Fruit fly (Drosophila melanogaster): ENCODE results near the gene Cftr.

Cftr gene

dm6 chr3R:24530328-24530727 is 13.4 kb downstream of the Cftr start, which contains the start of the genes CG13623 and ana1 (continued):
- peak; percentile 47 for TF ChIP-seq inv (GFP tag; IDR thresholded peaks at IDR 0.05; ENCODE audit: partially characterized antibody)
- TF ChIP-seq Ets97D (GFP tag; optimal IDR thresholded peaks at IDR 0.05), result peak; percentile 54
- TF ChIP-seq ham (GFP tag; IDR thresholded peaks at IDR 0.05), result no peak
- TF ChIP-seq gro (GFP tag; optimal IDR thresholded peaks at IDR 0.05), result no peak
- no peak for TF ChIP-seq Doc2 (GFP tag; IDR thresholded peaks at IDR 0.05)
- TF ChIP-seq wek (GFP tag; optimal IDR thresholded peaks at IDR 0.05), result no peak
- no peak for TF ChIP-seq nerfin-2 (GFP tag; IDR thresholded peaks at IDR 0.05; ENCODE audit: partially characterized antibody)
- no peak for TF ChIP-seq salm (tag; optimal IDR thresholded peaks at IDR 0.05)
- TF ChIP-seq lmd (GFP tag; IDR thresholded peaks at IDR 0.05), result no peak
- no peak for TF ChIP-seq CG10147 (GFP tag; optimal IDR thresholded peaks at IDR 0.05)
- no peak for TF ChIP-seq PHDP (tag; optimal IDR thresholded peaks at IDR 0.05)
- no peak for TF ChIP-seq CG30020 (tag; optimal IDR thresholded peaks at IDR 0.05)
- no peak for TF ChIP-seq CG12071 (GFP tag; optimal IDR thresholded peaks at IDR 0.05)
- TF ChIP-seq pzg (GFP tag; optimal IDR thresholded peaks at IDR 0.05), result peak; percentile 79
- peak; percentile 37 for TF ChIP-seq MESR4 (GFP tag; optimal IDR thresholded peaks at IDR 0.05)
- TF ChIP-seq CG13775 (GFP tag; optimal IDR thresholded peaks at IDR 0.05), result no peak
- TF ChIP-seq Awh (GFP tag; IDR thresholded peaks at IDR 0.05), result no peak
- no peak for TF ChIP-seq peb (GFP tag; IDR thresholded peaks at IDR 0.05)
- no peak for TF ChIP-seq ATbp (GFP tag; optimal IDR thresholded peaks at IDR 0.05)
- TF ChIP-seq CG4424 (GFP tag; optimal IDR thresholded peaks at IDR 0.05), result no peak
- TF ChIP-seq Sox100B (GFP tag; optimal IDR thresholded peaks at IDR 0.05), result no peak
- TF ChIP-seq ac (GFP tag; optimal IDR thresholded peaks at IDR 0.05), result no peak
- TF ChIP-seq Taf1 (GFP tag; IDR thresholded peaks at IDR 0.05), result no peak
- no peak for TF ChIP-seq CG11093 (GFP tag; IDR thresholded peaks at IDR 0.05)
- no peak for TF ChIP-seq cato (GFP tag; optimal IDR thresholded peaks at IDR 0.05; ENCODE audit: borderline replicate concordance)
- TF ChIP-seq tll (GFP tag; optimal IDR thresholded peaks at IDR 0.05), result no peak
- TF ChIP-seq CrebB (tag; optimal IDR thresholded peaks at IDR 0.05), result no peak
- no peak for TF ChIP-seq CG11085 (GFP tag; IDR thresholded peaks at IDR 0.05)
- TF ChIP-seq hkb (optimal IDR thresholded peaks at IDR 0.05), result peak; percentile 20
- TF ChIP-seq hkb (GFP tag; IDR thresholded peaks at IDR 0.05), result no peak
- TF ChIP-seq Bteb2 (GFP tag; optimal IDR thresholded peaks at IDR 0.05), result no peak
- TF ChIP-seq CG17385 (GFP tag; optimal IDR thresholded peaks at IDR 0.05), result no peak
- no peak for TF ChIP-seq kah (GFP tag; optimal IDR thresholded peaks at IDR 0.05)
- no peak for TF ChIP-seq otp (GFP tag; IDR thresholded peaks at IDR 0.05)
- no peak for TF ChIP-seq CG14965 (GFP tag; optimal IDR thresholded peaks at IDR 0.05; ENCODE audit: borderline replicate concordance)
- TF ChIP-seq CG13894 (tag; optimal IDR thresholded peaks at IDR 0.05), result no peak
- no peak for TF ChIP-seq tap (tag; optimal IDR thresholded peaks at IDR 0.05)
- TF ChIP-seq CG4707 (GFP tag; optimal IDR thresholded peaks at IDR 0.05), result no peak
- TF ChIP-seq twi (tag; optimal IDR thresholded peaks at IDR 0.05), result no peak
- TF ChIP-seq CG2202 (tag; optimal IDR thresholded peaks at IDR 0.05), result no peak
- TF ChIP-seq stwl (tag; optimal IDR thresholded peaks at IDR 0.05), result peak; percentile 88
- TF ChIP-seq CG42726 (GFP tag; IDR thresholded peaks at IDR 0.05; ENCODE audit: partially characterized antibody), result no peak
- TF ChIP-seq CG10321 (GFP tag; IDR thresholded peaks at IDR 0.05), result no peak
- TF ChIP-seq CG1233 (GFP tag; optimal IDR thresholded peaks at IDR 0.05), result no peak
- no peak for TF ChIP-seq CG3163 (GFP tag; optimal IDR thresholded peaks at IDR 0.05)
- no peak for TF ChIP-seq E2f1 (GFP tag; IDR thresholded peaks at IDR 0.05)
- TF ChIP-seq CG8765 (GFP tag; IDR thresholded peaks at IDR 0.05), result no peak
- TF ChIP-seq slou (GFP tag; optimal IDR thresholded peaks at IDR 0.05), result no peak
- TF ChIP-seq gcm (GFP tag; optimal IDR thresholded peaks at IDR 0.05), result no peak
- TF ChIP-seq CG32772 (GFP tag; IDR thresholded peaks at IDR 0.05), result no peak
- no peak for TF ChIP-seq CG10959 (GFP tag; IDR thresholded peaks at IDR 0.05)
- no peak for TF ChIP-seq sqz (GFP tag; optimal IDR thresholded peaks at IDR 0.05)
